Worm (Caenorhabditis elegans) whole organism, early embryonic: ENCODE measurements around the gene ZC239.6.
"Not testable (repeated sequence)": the region's sequence is repeated elsewhere in the genome, so short reads cannot be mapped to it uniquely, and the experiment has no call there.

Experiments used
- B0310.2 ChIP-seq: sonication (generic microtip); optimal IDR thresholded peaks from 2 replicates; lab custom pipeline; 2016; ENCODE audit warnings: mild to moderate bottlenecking, missing genetic modification characterization, missing compliant biosample characterization
- F13C5.2 ChIP-seq: sonication (generic microtip); optimal IDR thresholded peaks from 2 replicates; lab custom pipeline; 2017; ENCODE audit warnings: mild to moderate bottlenecking, missing genetic modification characterization, inconsistent platforms, missing compliant biosample characterization
- aly-1 ChIP-seq: sonication (generic microtip); optimal IDR thresholded peaks from 2 replicates; lab custom pipeline; 2016; ENCODE audit warnings: missing genetic modification characterization, missing compliant biosample characterization
- ama-1 ChIP-seq: fragments of 150-350 bp; optimal IDR thresholded peaks from 2 replicates; lab custom pipeline; 2014
- ceh-13 ChIP-seq: fragments of 200-800 bp; sonication (Bioruptor generic); optimal IDR thresholded peaks from 2 replicates; lab custom pipeline; 2018; ENCODE audit warnings: mild to moderate bottlenecking, missing genetic modification characterization, missing compliant biosample characterization
- ceh-36 ChIP-seq: sonication (generic microtip); optimal IDR thresholded peaks from 2 replicates; lab custom pipeline; 2016; ENCODE audit warnings: missing genetic modification characterization, inconsistent platforms, missing compliant biosample characterization
- ets-7 ChIP-seq: sonication (generic microtip); optimal IDR thresholded peaks from 2 replicates; lab custom pipeline; 2016; ENCODE audit warnings: missing genotype, missing genetic modification characterization, missing compliant biosample characterization
- flt-1 ChIP-seq: fragments of 200-800 bp; sonication (Bioruptor generic); IDR thresholded peaks from 2 replicates; pipeline ENCODE4 v1.3.6; 2022; ENCODE audit warnings: missing genetic modification characterization, missing compliant biosample characterization
- hmbx-1 ChIP-seq: sonication (generic microtip); optimal IDR thresholded peaks from 2 replicates; lab custom pipeline; 2016; ENCODE audit warnings: mild to moderate bottlenecking, missing genetic modification characterization, missing compliant biosample characterization
- hmg-4 ChIP-seq: fragments of 200-800 bp; sonication (Bioruptor generic); optimal IDR thresholded peaks from 2 replicates; lab custom pipeline; 2018; ENCODE audit warnings: mild to moderate bottlenecking, missing genetic modification characterization, missing compliant biosample characterization
- hnd-1 ChIP-seq: sonication (generic microtip); optimal IDR thresholded peaks from 2 replicates; lab custom pipeline; 2016; ENCODE audit warnings: missing genetic modification characterization, missing compliant biosample characterization
- pes-1 ChIP-seq: fragments of 200-800 bp; sonication (Bioruptor generic); IDR thresholded peaks from 2 replicates; pipeline ENCODE4 v1.3.6; 2022; ENCODE audit warnings: missing genetic modification reagents, missing genetic modification characterization, missing compliant biosample characterization
- scrt-1 ChIP-seq: fragments of 200-800 bp; sonication (Bioruptor generic); IDR thresholded peaks from 2 replicates; pipeline ENCODE4 v1.3.6; 2022; ENCODE audit warnings: missing genetic modification characterization, missing compliant biosample characterization
- sea-1 ChIP-seq: fragments of 200-800 bp; sonication (Bioruptor generic); conservative IDR thresholded peaks from 2 replicates; pipeline ENCODE4 v1.3.6; 2022; ENCODE audit warnings: missing genetic modification characterization, missing compliant biosample characterization
- tbx-11 ChIP-seq: fragments of 200-800 bp; sonication (Bioruptor generic); IDR thresholded peaks from 2 replicates; pipeline ENCODE4 v1.3.6; 2022; ENCODE audit warnings: missing genetic modification characterization, missing compliant biosample characterization
- tbx-37 ChIP-seq: fragments of 200-800 bp; sonication (Bioruptor generic); conservative IDR thresholded peaks from 2 replicates; pipeline ENCODE4 v1.3.6; 2022; ENCODE audit warnings: missing genetic modification reagents, missing genetic modification characterization, missing compliant biosample characterization
- tra-4 ChIP-seq: sonication (generic microtip); optimal IDR thresholded peaks from 2 replicates; lab custom pipeline; 2017; ENCODE audit warnings: missing genetic modification characterization, missing compliant biosample characterization

ZC239.6 gene

ce11 chrII:3191544-3191943 is 17.9 kb upstream of the ZC239.6 start, which contains the start of gene Y27F2A.9:
Gene Y27F2A.9, minus strand, starts transcription at chrII:3191644.
- not testable (repeated sequence) for TF ChIP-seq ets-7 (tag; lab: Kevin White, UChicago); tbx-37 (GFP tag; lab: Robert Waterston, UW); flt-1 (GFP tag; lab: Robert Waterston, UW)

ce11 chrII:3195739-3196138 is 13.7 kb upstream of the ZC239.6 start:
- TF ChIP-seq sea-1 (GFP tag; lab: Robert Waterston, UW) (no peak), tra-4 (tag; lab: Kevin White, UChicago) (no peak), flt-1 (GFP tag; lab: Robert Waterston, UW) (no peak), ceh-36 (tag; lab: Kevin White, UChicago) (no peak), hmbx-1 (tag; lab: Kevin White, UChicago) (no peak), ama-1 (lab: Kevin White, UChicago) (no peak), hnd-1 (tag; lab: Kevin White, UChicago) (no peak), ets-7 (tag; lab: Kevin White, UChicago) (no peak), B0310.2 (no peak), tbx-37 (GFP tag; lab: Robert Waterston, UW) (no peak), pes-1 (no peak), F13C5.2 (tag; lab: Kevin White, UChicago) (no peak), tbx-11 (GFP tag; lab: Robert Waterston, UW) (no peak), aly-1 (tag; lab: Kevin White, UChicago) (no peak), scrt-1 (GFP tag; lab: Robert Waterston, UW) (no peak), ceh-13 (GFP tag; lab: Kevin White, UChicago) (no peak), hmg-4 (GFP tag; lab: Kevin White, UChicago) (no peak)

ce11 chrII:3196966-3197365 is 12.5 kb upstream of the ZC239.6 start, which contains the start of gene gcy-15:
Gene gcy-15, minus strand, starts transcription at chrII:3197066.
- no peak for TF ChIP-seq hmg-4 (GFP tag; lab: Kevin White, UChicago)
- no peak for TF ChIP-seq flt-1 (GFP tag; lab: Robert Waterston, UW)
- TF ChIP-seq ets-7 (tag; lab: Kevin White, UChicago): no peak
- no peak for TF ChIP-seq B0310.2

ce11 chrII:3198998-3199397 is 10.4 kb upstream of the ZC239.6 start, which contains the start of gene sri-51:
Gene sri-51, minus strand, starts transcription at chrII:3199098.
- TF ChIP-seq hmbx-1 (tag; lab: Kevin White, UChicago) (no peak), ceh-36 (tag; lab: Kevin White, UChicago) (no peak), tra-4 (tag; lab: Kevin White, UChicago) (no peak), tbx-37 (GFP tag; lab: Robert Waterston, UW) (no peak), ama-1 (lab: Kevin White, UChicago) (no peak), tbx-11 (GFP tag; lab: Robert Waterston, UW) (no peak)

ce11 chrII:3201242-3201641 is 8.2 kb upstream of the ZC239.6 start, which contains the start of gene sri-48:
Gene sri-48, minus strand, starts transcription at chrII:3201342.
- not testable (repeated sequence) for TF ChIP-seq hmg-4 (GFP tag; lab: Kevin White, UChicago); sea-1 (GFP tag; lab: Robert Waterston, UW); ets-7 (tag; lab: Kevin White, UChicago)

ce11 chrII:3202519-3202918 is 6.9 kb upstream of the ZC239.6 start, which contains the start of gene sri-53:
Gene sri-53, minus strand, starts transcription at chrII:3202619.
- no peak for TF ChIP-seq hmbx-1 (tag; lab: Kevin White, UChicago)
- TF ChIP-seq hmg-4 (GFP tag; lab: Kevin White, UChicago): no peak
- TF ChIP-seq ceh-13 (GFP tag; lab: Kevin White, UChicago): no peak
- TF ChIP-seq aly-1 (tag; lab: Kevin White, UChicago): no peak
- TF ChIP-seq tbx-11 (GFP tag; lab: Robert Waterston, UW): no peak
- TF ChIP-seq flt-1 (GFP tag; lab: Robert Waterston, UW): no peak
- TF ChIP-seq sea-1 (GFP tag; lab: Robert Waterston, UW): no peak
- no peak for TF ChIP-seq pes-1
- TF ChIP-seq tra-4 (tag; lab: Kevin White, UChicago): no peak
- TF ChIP-seq scrt-1 (GFP tag; lab: Robert Waterston, UW): no peak
- no peak for TF ChIP-seq tbx-37 (GFP tag; lab: Robert Waterston, UW)
- no peak for TF ChIP-seq F13C5.2 (tag; lab: Kevin White, UChicago)

ce11 chrII:3203415-3203814 is 6.0 kb upstream of the ZC239.6 start, which contains the start of gene sri-50:
Gene sri-50, plus strand, starts transcription at chrII:3203715.
- no peak for TF ChIP-seq hnd-1 (tag; lab: Kevin White, UChicago)
- TF ChIP-seq scrt-1 (GFP tag; lab: Robert Waterston, UW): no peak
- TF ChIP-seq flt-1 (GFP tag; lab: Robert Waterston, UW): no peak
- TF ChIP-seq pes-1: no peak
- no peak for TF ChIP-seq B0310.2
- no peak for TF ChIP-seq tbx-37 (GFP tag; lab: Robert Waterston, UW)
- no peak for TF ChIP-seq aly-1 (tag; lab: Kevin White, UChicago)
- TF ChIP-seq hmg-4 (GFP tag; lab: Kevin White, UChicago): no peak

- TF ChIP-seq ceh-13 (GFP tag; lab: Kevin White, UChicago): no peak
- TF ChIP-seq ceh-36 (tag; lab: Kevin White, UChicago): no peak
- no peak for TF ChIP-seq sea-1 (GFP tag; lab: Robert Waterston, UW)
- TF ChIP-seq tbx-37 (GFP tag; lab: Robert Waterston, UW): no peak
- TF ChIP-seq hmbx-1 (tag; lab: Kevin White, UChicago): no peak
- TF ChIP-seq flt-1 (GFP tag; lab: Robert Waterston, UW): no peak
- TF ChIP-seq tra-4 (tag; lab: Kevin White, UChicago): no peak
- TF ChIP-seq hmg-4 (GFP tag; lab: Kevin White, UChicago): no peak
- no peak for TF ChIP-seq F13C5.2 (tag; lab: Kevin White, UChicago)
- TF ChIP-seq pes-1: no peak
- no peak for TF ChIP-seq aly-1 (tag; lab: Kevin White, UChicago)
- no peak for TF ChIP-seq scrt-1 (GFP tag; lab: Robert Waterston, UW)
- no peak for TF ChIP-seq B0310.2
- no peak for TF ChIP-seq ama-1 (lab: Kevin White, UChicago)
- TF ChIP-seq ets-7 (tag; lab: Kevin White, UChicago): no peak
- no peak for TF ChIP-seq tbx-11 (GFP tag; lab: Robert Waterston, UW)
- no peak for TF ChIP-seq hnd-1 (tag; lab: Kevin White, UChicago)
These were observed 2.9 kb upstream of the ZC239.6 start, which contains the start of the genes ZC239.20 and ZC239.21 for ce11 chrII:3206423-3206989. Gene ZC239.20, minus strand, starts transcription at chrII:3206523. Gene ZC239.21, plus strand, starts transcription at chrII:3206939.
